Worm (Caenorhabditis elegans): ENCODE results near the gene gck-1.

- TF ChIP-seq ztf-29 (GFP tag; IDR thresholded peaks at IDR 0.05) = no peak
- no peak for TF ChIP-seq klf-2 (GFP tag; conservative IDR thresholded peaks at IDR 0.05)
- TF ChIP-seq ztf-23 (GFP tag; IDR thresholded peaks at IDR 0.05) = no peak
- no peak for TF ChIP-seq flt-1 (GFP tag; IDR thresholded peaks at IDR 0.05)
- no peak for TF ChIP-seq tab-1 (GFP tag; IDR thresholded peaks at IDR 0.05)
These were observed 766 bp downstream of the gck-1 start for ce11 chrV:8948365-8948764.
